Fruit fly (Drosophila melanogaster): Measurements from ENCODE around the gene Eaf6.

The Eaf6 gene

DNA sequence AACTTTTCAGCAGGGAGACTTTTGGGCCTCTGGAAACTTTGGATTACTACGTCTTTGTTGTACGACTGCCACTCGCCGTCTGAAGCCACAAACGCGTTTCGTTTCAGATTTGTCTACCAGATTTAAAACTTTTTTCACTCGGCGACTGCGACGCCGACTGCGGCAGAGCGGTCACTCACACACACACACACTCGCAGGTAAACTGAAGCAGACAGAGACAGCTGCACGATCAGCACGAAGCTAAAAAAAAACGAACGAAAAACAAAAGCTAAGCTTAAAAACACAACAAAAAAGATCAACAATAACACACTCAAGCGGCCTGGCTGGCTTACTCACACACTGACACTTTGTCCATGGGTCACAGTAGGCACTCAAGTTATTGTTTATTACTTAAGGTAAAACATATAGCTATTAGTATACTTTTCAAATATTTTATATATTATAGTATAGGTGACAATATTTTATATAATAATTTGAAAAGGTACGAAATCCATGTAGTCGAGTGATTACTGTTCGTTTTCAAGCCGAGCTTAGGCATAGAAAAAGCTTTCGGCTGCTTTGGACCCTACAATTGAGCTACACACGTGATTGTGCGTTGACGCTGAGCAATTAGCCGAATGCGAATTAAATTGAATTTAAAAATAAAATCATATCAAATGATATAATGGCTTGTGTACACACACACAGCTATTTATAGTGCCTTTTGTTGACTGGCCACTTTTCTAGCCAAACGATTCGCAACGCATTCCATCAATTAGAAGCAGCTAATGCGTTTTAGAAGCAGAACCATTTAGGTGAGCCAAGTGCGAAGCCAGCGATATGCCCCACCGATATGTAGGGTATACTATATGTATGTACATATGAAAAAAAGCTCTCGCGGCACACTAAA lies 30.6 kb downstream of the Eaf6 start, which contains the start of gene Msr-110 (continued):
- no peak for TF ChIP-seq mld (GFP tag; IDR thresholded peaks at IDR 0.05; ENCODE audit: partially characterized antibody)
- peak; percentile 86 for TF ChIP-seq CG18262 (tag; optimal IDR thresholded peaks at IDR 0.05)
- no peak for TF ChIP-seq CG2129 (GFP tag; IDR thresholded peaks at IDR 0.05; ENCODE audit: partially characterized antibody)
- peak; percentile 58 for TF ChIP-seq Usf (GFP tag; optimal IDR thresholded peaks at IDR 0.05)
- TF ChIP-seq cg (GFP tag; optimal IDR thresholded peaks at IDR 0.05), result peak; percentile 69
- TF ChIP-seq CG17186 (GFP tag; optimal IDR thresholded peaks at IDR 0.05), result peak; percentile 13
- peak; percentile 94 for TF ChIP-seq sob (GFP tag; IDR thresholded peaks at IDR 0.05)
- TF ChIP-seq CG10654 (GFP tag; optimal IDR thresholded peaks at IDR 0.05), result peak; percentile 70
- peak; percentile 70 for TF ChIP-seq ems (GFP tag; optimal IDR thresholded peaks at IDR 0.05)
- TF ChIP-seq Rfx (GFP tag; IDR thresholded peaks at IDR 0.05), result peak; percentile 93
- TF ChIP-seq Side (GFP tag; optimal IDR thresholded peaks at IDR 0.05), result peak; percentile 48
- peak; percentile 78; the same call in 3 of the 4 replicates for TF ChIP-seq Gug (GFP tag; IDR thresholded peaks at IDR 0.05)
- peak; percentile 39; the same call in 1 of the 2 replicates for TF ChIP-seq CG8765 (GFP tag; IDR thresholded peaks at IDR 0.05)
- TF ChIP-seq HLH3B (GFP tag; IDR thresholded peaks at IDR 0.05), result peak; percentile 88
- peak; percentile 34 for TF ChIP-seq her (GFP tag; optimal IDR thresholded peaks at IDR 0.05)
- TF ChIP-seq fd3F (GFP tag; optimal IDR thresholded peaks at IDR 0.05), result peak; percentile 87
- peak; percentile 49 for TF ChIP-seq CG3163 (GFP tag; optimal IDR thresholded peaks at IDR 0.05)
- TF ChIP-seq CG17612 (GFP tag; IDR thresholded peaks at IDR 0.05), result peak; percentile 23
- TF ChIP-seq CG6689 (GFP tag; IDR thresholded peaks at IDR 0.05), result peak; percentile 89
- peak; percentile 79 for TF ChIP-seq az2 (GFP tag; optimal IDR thresholded peaks at IDR 0.05)
- TF ChIP-seq lmd (GFP tag; IDR thresholded peaks at IDR 0.05), result peak; percentile 93
- TF ChIP-seq CG7928 (GFP tag; optimal IDR thresholded peaks at IDR 0.05), result peak; percentile 60
- peak; percentile 45 for TF ChIP-seq disco-r (GFP tag; optimal IDR thresholded peaks at IDR 0.05)
- peak; percentile 67 for TF ChIP-seq trem (tag; optimal IDR thresholded peaks at IDR 0.05)
- peak; percentile 76 for TF ChIP-seq CG4820 (GFP tag; optimal IDR thresholded peaks at IDR 0.05)
- TF ChIP-seq Spps (tag; optimal IDR thresholded peaks at IDR 0.05), result peak; percentile 47
- peak; percentile 72 for TF ChIP-seq CG13775 (GFP tag; optimal IDR thresholded peaks at IDR 0.05)
- peak; percentile 75 for TF ChIP-seq CG7786 (GFP tag; optimal IDR thresholded peaks at IDR 0.05)
- TF ChIP-seq Asciz (GFP tag; optimal IDR thresholded peaks at IDR 0.05), result peak; percentile 87
- peak; percentile 87 for TF ChIP-seq stc (GFP tag; IDR thresholded peaks at IDR 0.05)
- peak; percentile 53 for TF ChIP-seq chn (GFP tag; optimal IDR thresholded peaks at IDR 0.05)
- TF ChIP-seq gcm (GFP tag; optimal IDR thresholded peaks at IDR 0.05), result peak; percentile 76
- TF ChIP-seq CG32772 (GFP tag; IDR thresholded peaks at IDR 0.05), result peak; percentile 89
- peak; percentile 62 for TF ChIP-seq da (GFP tag; optimal IDR thresholded peaks at IDR 0.05)
- TF ChIP-seq HmgZ (tag; optimal IDR thresholded peaks at IDR 0.05), result peak; percentile 82
- peak; percentile 49 for TF ChIP-seq CG3995 (GFP tag; optimal IDR thresholded peaks at IDR 0.05)
- peak; percentile 84 for TF ChIP-seq CG11560 (tag; IDR thresholded peaks at IDR 0.05)
- TF ChIP-seq dm (GFP tag; optimal IDR thresholded peaks at IDR 0.05), result peak; percentile 52
- peak; percentile 61 for TF ChIP-seq trh (GFP tag; optimal IDR thresholded peaks at IDR 0.05)
- TF ChIP-seq CG8089 (GFP tag; optimal IDR thresholded peaks at IDR 0.05), result peak; percentile 69
- peak; percentile 32 for TF ChIP-seq Sry-δ (GFP tag; optimal IDR thresholded peaks at IDR 0.05)
- no peak for TF ChIP-seq bbx (GFP tag; IDR thresholded peaks at IDR 0.05; ENCODE audit: partially characterized antibody)
- peak; percentile 95 for TF ChIP-seq CG32532 (GFP tag; IDR thresholded peaks at IDR 0.05)
- TF ChIP-seq ab (GFP tag; optimal IDR thresholded peaks at IDR 0.05), result peak; percentile 53
- peak; percentile 13 for TF ChIP-seq grn (GFP tag; optimal IDR thresholded peaks at IDR 0.05)
- peak; percentile 37 for TF ChIP-seq Hmx (GFP tag; optimal IDR thresholded peaks at IDR 0.05)
- no peak for TF ChIP-seq Dfd (GFP tag; optimal IDR thresholded peaks at IDR 0.05)
- peak; percentile 78 for TF ChIP-seq salm (tag; optimal IDR thresholded peaks at IDR 0.05)
- TF ChIP-seq CG15601 (tag; optimal IDR thresholded peaks at IDR 0.05), result peak; percentile 84
- TF ChIP-seq Hand (GFP tag; optimal IDR thresholded peaks at IDR 0.05), result peak; percentile 74
